Worm (Caenorhabditis elegans) whole organism, young adult: ENCODE data around the gene H03A11.13.

ENCODE experiments used
- dpff-1 ChIP-seq: sonication (generic microtip); optimal IDR thresholded peaks from 2 replicates; lab custom pipeline; 2017; ENCODE audit warnings: mild to moderate bottlenecking, missing genetic modification characterization, missing compliant biosample characterization
- ekl-4 ChIP-seq: fragments of 200-800 bp; sonication (Bioruptor generic); IDR thresholded peaks from 2 replicates; pipeline ENCODE4 v1.3.6; 2022; ENCODE audit warnings: missing genetic modification reagents, missing genetic modification characterization, missing compliant biosample characterization
- snpc-1.1 ChIP-seq: sonication (generic microtip); optimal IDR thresholded peaks from 2 replicates; lab custom pipeline; 2017; ENCODE audit warnings: missing genetic modification characterization, mild to moderate bottlenecking, missing compliant biosample characterization, antibody characterized with exemption, moderate library complexity, missing genotype, missing genetic modification reagents; ENCODE audit not compliant: insufficient read depth
- snpc-4 ChIP-seq, 5 experiments: fragments of 150-350 bp in 1 of 5; sonication (generic microtip) in 4 of 5; optimal IDR thresholded peaks; 2 replicates each; lab custom pipeline; 2014 to 2018; ENCODE audit warnings: missing genetic modification characterization in 5 of 5, missing biosample characterization in 3 of 5, antibody characterized with exemption in 2 of 5, mild to moderate bottlenecking in 2 of 5, missing compliant biosample characterization in 2 of 5, missing genotype in 2 of 5, moderate library complexity in 2 of 5, missing genetic modification reagents in 1 of 5
- unc-62 ChIP-seq: fragments of 150-350 bp; optimal IDR thresholded peaks from 2 replicates; lab custom pipeline; 2014; ENCODE audit warnings: missing biosample characterization, missing genetic modification reagents, missing genetic modification characterization

DNA sequence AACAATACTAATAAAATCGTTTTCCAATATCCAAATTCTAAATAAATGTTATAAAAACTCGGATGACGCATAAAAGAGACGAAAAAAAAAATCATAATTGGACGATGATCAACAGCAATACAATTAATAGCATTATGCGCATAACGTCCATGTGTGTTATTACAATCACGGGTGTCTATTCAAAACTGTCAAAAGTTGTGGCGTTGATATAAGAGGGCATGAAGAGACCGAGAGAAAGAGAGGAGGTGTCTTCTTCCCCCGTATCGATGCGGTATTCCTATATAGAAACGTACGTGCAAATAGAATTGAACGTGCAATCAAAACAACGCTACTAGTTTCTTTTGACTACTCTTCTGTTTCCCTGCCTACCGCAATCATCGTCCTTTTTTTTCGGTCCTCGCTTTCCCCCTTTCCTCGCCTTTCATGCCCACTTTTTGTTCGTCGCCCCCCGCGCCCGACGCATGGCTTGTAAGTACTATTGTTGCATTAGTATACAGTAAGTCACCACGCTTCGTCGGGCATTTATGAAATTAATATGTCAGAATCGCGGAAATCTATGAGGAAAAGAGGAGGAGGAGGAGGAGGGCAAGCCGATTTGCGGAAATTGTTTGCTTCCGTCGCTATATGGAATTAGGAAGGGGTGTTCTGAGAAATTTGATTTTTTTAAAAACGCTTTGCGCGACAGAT, 9.0 kb upstream of the H03A11.13 start:
- TF ChIP-seq snpc-4 (GFP tag; optimal IDR thresholded peaks at IDR 0.05; lab: Kevin White, UChicago) (no peak), snpc-4 (tag; optimal IDR thresholded peaks at IDR 0.05; lab: Kevin White, UChicago) (no peak), ekl-4 (no peak), snpc-1.1 (no peak), dpff-1 (tag; lab: Kevin White, UChicago) (no peak), unc-62 (GFP tag; lab: Kevin White, UChicago) (no peak)
